Worm (Caenorhabditis elegans): Measurements from ENCODE around the gene C35A5.11.

- TF ChIP-seq repo-1 (tag; optimal IDR thresholded peaks at IDR 0.05) (no peak), nhr-120 (GFP tag; IDR thresholded peaks at IDR 0.05) (no peak), hlh-12 (tag; optimal IDR thresholded peaks at IDR 0.05) (no peak), ekl-4 (GFP tag; IDR thresholded peaks at IDR 0.05) (no peak), mxl-1 (tag; optimal IDR thresholded peaks at IDR 0.05) (no peak), T26A5.8 (tag; optimal IDR thresholded peaks at IDR 0.05) (no peak)
Observed at ce11 chrV:10478097-10478828, 24.6 kb downstream of the C35A5.11 start, which contains the start of the genes crp-1 and Y32F6B.9.

Measured in whole organism, young adult.